Worm (Caenorhabditis elegans) whole organism, L4 larva: ENCODE data around the gene glb-23.

Experiments
- F10B5.3 ChIP-seq: sonication (generic microtip); optimal IDR thresholded peaks from 2 replicates; lab custom pipeline; 2016; ENCODE audit warnings: mild to moderate bottlenecking, missing genetic modification characterization, missing compliant biosample characterization
- F26F4.8 ChIP-seq: fragments of 200-800 bp; sonication (Bioruptor generic); conservative IDR thresholded peaks from 2 replicates; pipeline ENCODE4 v1.3.6; 2022; ENCODE audit warnings: missing genetic modification characterization, missing compliant biosample characterization
- T20F7.1 ChIP-seq: fragments of 200-800 bp; sonication (Bioruptor generic); optimal IDR thresholded peaks from 2 replicates; lab custom pipeline; 2018; ENCODE audit warnings: mild to moderate bottlenecking, missing genetic modification characterization, missing compliant biosample characterization
- Y48G9A.11 ChIP-seq: fragments of 200-800 bp; sonication (Bioruptor generic); IDR thresholded peaks from 2 replicates; pipeline ENCODE4 v1.3.6; 2022; ENCODE audit warnings: missing genetic modification reagents, missing genetic modification characterization, missing compliant biosample characterization
- Y5F2A.4 ChIP-seq: fragments of 200-800 bp; sonication (Bioruptor generic); optimal IDR thresholded peaks from 2 replicates; lab custom pipeline; 2018; ENCODE audit warnings: mild to moderate bottlenecking, missing genetic modification characterization, missing compliant biosample characterization
- aha-1 ChIP-seq: fragments of 150-350 bp; peaks from one replicate; lab custom pipeline; 2014; ENCODE audit warnings: missing biosample characterization, missing genetic modification characterization
- ama-1 ChIP-seq: fragments of 150-350 bp; optimal IDR thresholded peaks from 2 replicates; lab custom pipeline; 2014; ENCODE audit warnings: inconsistent platforms, mixed read lengths
- attf-4 ChIP-seq: sonication (generic microtip); optimal IDR thresholded peaks from 3 replicates; lab custom pipeline; 2017; ENCODE audit warnings: missing biosample characterization, missing genetic modification characterization
- ceh-20 ChIP-seq: fragments of 200-800 bp; sonication (Bioruptor generic); IDR thresholded peaks from 2 replicates; pipeline ENCODE4 v1.3.6; 2022; ENCODE audit warnings: missing genetic modification reagents, missing genetic modification characterization, missing compliant biosample characterization
- ceh-32 ChIP-seq: sonication (generic microtip); optimal IDR thresholded peaks from 2 replicates; lab custom pipeline; 2016; ENCODE audit warnings: mild to moderate bottlenecking, missing genetic modification characterization, missing compliant biosample characterization; ENCODE audit not compliant: poor library complexity
- ceh-82 ChIP-seq: sonication (generic microtip); optimal IDR thresholded peaks from 2 replicates; lab custom pipeline; 2017; ENCODE audit warnings: missing biosample characterization, missing genetic modification characterization
- daf-16 ChIP-seq, 3 experiments: sonication (generic microtip); optimal IDR thresholded peaks; 2 replicates each; lab custom pipeline; 2016 to 2017; ENCODE audit warnings: missing genetic modification characterization in 3 of 3, missing genetic modification reagents in 3 of 3, mild to moderate bottlenecking in 2 of 3, missing compliant biosample characterization in 2 of 3, missing biosample characterization in 1 of 3, moderate library complexity in 1 of 3
- daf-8 ChIP-seq: fragments of 200-800 bp; sonication (Bioruptor generic); IDR thresholded peaks from 2 replicates; pipeline ENCODE4 v1.3.6; 2022; ENCODE audit warnings: missing genetic modification characterization, missing compliant biosample characterization
- dmd-6 ChIP-seq: fragments of 200-800 bp; sonication (Bioruptor generic); IDR thresholded peaks from 2 replicates; pipeline ENCODE4 v1.3.6; 2022; ENCODE audit warnings: missing genetic modification reagents, missing genetic modification characterization, missing compliant biosample characterization
- dve-1 ChIP-seq: sonication (generic microtip); optimal IDR thresholded peaks from 2 replicates; lab custom pipeline; 2017; ENCODE audit warnings: antibody characterized with exemption, mild to moderate bottlenecking, missing genetic modification characterization, missing compliant biosample characterization; ENCODE audit not compliant: insufficient read depth
- fkh-10 ChIP-seq: fragments of 150-350 bp; optimal IDR thresholded peaks from 2 replicates; lab custom pipeline; 2014; ENCODE audit warnings: missing biosample characterization, missing genetic modification reagents, missing genetic modification characterization
- fos-1 ChIP-seq: fragments of 150-350 bp; optimal IDR thresholded peaks from 2 replicates; lab custom pipeline; 2014; ENCODE audit warnings: missing biosample characterization, missing genetic modification characterization
- gei-8 ChIP-seq: fragments of 200-800 bp; sonication (Bioruptor generic); optimal IDR thresholded peaks from 2 replicates; lab custom pipeline; 2018; ENCODE audit warnings: mild to moderate bottlenecking, missing genetic modification characterization, missing compliant biosample characterization
- hif-1 ChIP-seq, 2 experiments: sonication (generic microtip); optimal IDR thresholded peaks; 2 replicates each; lab custom pipeline; 2016 to 2017; ENCODE audit warnings: missing compliant biosample characterization in 2 of 2, missing genetic modification characterization in 2 of 2, missing genetic modification reagents in 2 of 2, missing genotype in 2 of 2, mild to moderate bottlenecking in 1 of 2
- hlh-11 ChIP-seq: fragments of 200-800 bp; sonication (Bioruptor generic); optimal IDR thresholded peaks from 2 replicates; lab custom pipeline; 2018; ENCODE audit warnings: mild to moderate bottlenecking, missing genetic modification characterization, missing compliant biosample characterization
- jun-1 ChIP-seq: fragments of 150-350 bp; optimal IDR thresholded peaks from 2 replicates; lab custom pipeline; 2014; ENCODE audit warnings: missing biosample characterization, missing genetic modification reagents, missing genetic modification characterization
- lim-7 ChIP-seq: fragments of 200-800 bp; sonication (Bioruptor generic); IDR thresholded peaks from 2 replicates; pipeline ENCODE4 v1.3.6; 2022; ENCODE audit warnings: missing genetic modification characterization, missing compliant biosample characterization
- lin-13 ChIP-seq: fragments of 150-350 bp; optimal IDR thresholded peaks from 2 replicates; lab custom pipeline; 2014; ENCODE audit warnings: missing biosample characterization, missing genetic modification reagents, missing genetic modification characterization
- lin-29 ChIP-seq: fragments of 200-800 bp; sonication (Bioruptor generic); IDR thresholded peaks from 2 replicates; pipeline ENCODE4 v1.3.6; 2022; ENCODE audit warnings: missing genetic modification reagents, missing genetic modification characterization, missing compliant biosample characterization
- lin-38 ChIP-seq: fragments of 200-800 bp; sonication (Bioruptor generic); IDR thresholded peaks from 2 replicates; pipeline ENCODE4 v1.3.6; 2022; ENCODE audit warnings: missing genetic modification reagents, missing genetic modification characterization, missing compliant biosample characterization
- lin-39 ChIP-seq: fragments of 150-350 bp; optimal IDR thresholded peaks from 2 replicates; lab custom pipeline; 2014; ENCODE audit warnings: missing biosample characterization, missing genetic modification reagents, missing genetic modification characterization
- lsy-2 ChIP-seq, 2 experiments: fragments of 150-350 bp in 1 of 2; sonication (generic microtip) in 1 of 2; optimal IDR thresholded peaks; 2 replicates each; lab custom pipeline; 2014 to 2017; ENCODE audit warnings: missing biosample characterization in 2 of 2, missing genetic modification characterization in 2 of 2
- madf-9 ChIP-seq: fragments of 200-800 bp; sonication (Bioruptor generic); conservative IDR thresholded peaks from 2 replicates; pipeline ENCODE4 v1.3.6; 2022; ENCODE audit warnings: missing genetic modification reagents, missing genetic modification characterization, missing compliant biosample characterization
- mdl-1 ChIP-seq, 2 experiments: fragments of 150-350 bp in 1 of 2; sonication (generic microtip) in 1 of 2; optimal IDR thresholded peaks; 2 replicates each; lab custom pipeline; 2014 to 2017; ENCODE audit warnings: missing biosample characterization in 2 of 2, missing genetic modification characterization in 2 of 2
- mep-1 ChIP-seq: fragments of 150-350 bp; sonication (generic microtip); optimal IDR thresholded peaks from 3 replicates; lab custom pipeline; 2014; ENCODE audit warnings: missing biosample characterization, missing genetic modification characterization
- mxl-2 ChIP-seq: fragments of 200-800 bp; sonication (Bioruptor generic); conservative IDR thresholded peaks from 2 replicates; pipeline ENCODE4 v1.3.6; 2022; ENCODE audit warnings: missing genetic modification reagents, missing genetic modification characterization, missing compliant biosample characterization
- mxl-3 ChIP-seq: fragments of 200-800 bp; sonication (Bioruptor generic); optimal IDR thresholded peaks from 2 replicates; lab custom pipeline; 2018; ENCODE audit warnings: mild to moderate bottlenecking, missing genetic modification characterization, missing compliant biosample characterization
- nhr-10 ChIP-seq: fragments of 150-350 bp; optimal IDR thresholded peaks from 2 replicates; lab custom pipeline; 2014; ENCODE audit warnings: missing biosample characterization, missing genetic modification characterization
- nhr-11 ChIP-seq: fragments of 150-350 bp; optimal IDR thresholded peaks from 2 replicates; lab custom pipeline; 2014; ENCODE audit warnings: missing biosample characterization, missing genetic modification characterization
- nhr-111 ChIP-seq: fragments of 200-800 bp; sonication (Bioruptor generic); optimal IDR thresholded peaks from 2 replicates; lab custom pipeline; 2018; ENCODE audit warnings: mild to moderate bottlenecking, missing genetic modification characterization, missing compliant biosample characterization
- nhr-41 ChIP-seq: fragments of 200-800 bp; sonication (Bioruptor generic); IDR thresholded peaks from 2 replicates; pipeline ENCODE4 v1.3.6; 2022; ENCODE audit warnings: missing genetic modification reagents, missing genetic modification characterization, missing compliant biosample characterization
- nhr-42 ChIP-seq: fragments of 200-800 bp; sonication (Bioruptor generic); IDR thresholded peaks from 2 replicates; pipeline ENCODE4 v1.3.6; 2022; ENCODE audit warnings: missing genetic modification characterization, missing compliant biosample characterization
- nhr-6 ChIP-seq: fragments of 150-350 bp; optimal IDR thresholded peaks from 2 replicates; lab custom pipeline; 2014; ENCODE audit warnings: missing biosample characterization, missing genetic modification characterization
- nhr-77 ChIP-seq: fragments of 150-350 bp; optimal IDR thresholded peaks from 2 replicates; lab custom pipeline; 2014; ENCODE audit warnings: missing biosample characterization, missing genetic modification characterization
- pha-4 ChIP-seq, 2 experiments: fragments of 150-350 bp in 1 of 2; fragments of 200-800 bp in 1 of 2; sonication (Bioruptor generic) in 1 of 2; IDR thresholded peaks in 1 of 2; optimal IDR thresholded peaks in 1 of 2; 2 replicates each; pipeline versions ENCODE4 v1.3.6 to Lab custom; 2014 to 2022; ENCODE audit warnings: missing genetic modification characterization in 2 of 2, missing genetic modification reagents in 2 of 2, missing biosample characterization in 1 of 2, missing compliant biosample characterization in 1 of 2
- php-3 ChIP-seq: fragments of 200-800 bp; sonication (Bioruptor generic); IDR thresholded peaks from 2 replicates; pipeline ENCODE4 v1.3.6; 2022; ENCODE audit warnings: missing genetic modification reagents, missing genetic modification characterization, missing compliant biosample characterization
- saeg-2 ChIP-seq: fragments of 200-800 bp; sonication (Bioruptor generic); IDR thresholded peaks from 2 replicates; pipeline ENCODE4 v1.3.6; 2022; ENCODE audit warnings: missing genetic modification reagents, missing genetic modification characterization, missing compliant biosample characterization
- spr-3 ChIP-seq: fragments of 200-800 bp; sonication (Bioruptor generic); optimal IDR thresholded peaks from 2 replicates; lab custom pipeline; 2018; ENCODE audit warnings: mild to moderate bottlenecking, missing genetic modification characterization, missing compliant biosample characterization
- tra-1 ChIP-seq: fragments of 200-800 bp; sonication (Bioruptor generic); IDR thresholded peaks from 2 replicates; pipeline ENCODE4 v1.3.6; 2022; ENCODE audit warnings: missing genetic modification reagents, missing genetic modification characterization, missing compliant biosample characterization
- unc-39 ChIP-seq: sonication (generic microtip); optimal IDR thresholded peaks from 2 replicates; lab custom pipeline; 2017; ENCODE audit warnings: missing biosample characterization, missing genetic modification characterization
- unc-62 ChIP-seq, 3 experiments: fragments of 150-350 bp in 1 of 3; sonication (generic microtip); optimal IDR thresholded peaks in 2 of 3; peaks in 1 of 3; 1 replicate in 1 of 3; 2 replicates in 2 of 3; lab custom pipeline; 2014 to 2017; ENCODE audit warnings: missing biosample characterization in 3 of 3, missing genetic modification characterization in 3 of 3, missing genetic modification reagents in 3 of 3, missing genotype in 1 of 3
- zfp-2 ChIP-seq: sonication (generic microtip); optimal IDR thresholded peaks from 2 replicates; lab custom pipeline; 2016; ENCODE audit warnings: mild to moderate bottlenecking, missing genetic modification characterization, missing compliant biosample characterization
- ztf-11 ChIP-seq: fragments of 150-350 bp; optimal IDR thresholded peaks from 2 replicates; lab custom pipeline; 2014; ENCODE audit warnings: missing biosample characterization, missing genetic modification characterization

The glb-23 gene

DNA sequence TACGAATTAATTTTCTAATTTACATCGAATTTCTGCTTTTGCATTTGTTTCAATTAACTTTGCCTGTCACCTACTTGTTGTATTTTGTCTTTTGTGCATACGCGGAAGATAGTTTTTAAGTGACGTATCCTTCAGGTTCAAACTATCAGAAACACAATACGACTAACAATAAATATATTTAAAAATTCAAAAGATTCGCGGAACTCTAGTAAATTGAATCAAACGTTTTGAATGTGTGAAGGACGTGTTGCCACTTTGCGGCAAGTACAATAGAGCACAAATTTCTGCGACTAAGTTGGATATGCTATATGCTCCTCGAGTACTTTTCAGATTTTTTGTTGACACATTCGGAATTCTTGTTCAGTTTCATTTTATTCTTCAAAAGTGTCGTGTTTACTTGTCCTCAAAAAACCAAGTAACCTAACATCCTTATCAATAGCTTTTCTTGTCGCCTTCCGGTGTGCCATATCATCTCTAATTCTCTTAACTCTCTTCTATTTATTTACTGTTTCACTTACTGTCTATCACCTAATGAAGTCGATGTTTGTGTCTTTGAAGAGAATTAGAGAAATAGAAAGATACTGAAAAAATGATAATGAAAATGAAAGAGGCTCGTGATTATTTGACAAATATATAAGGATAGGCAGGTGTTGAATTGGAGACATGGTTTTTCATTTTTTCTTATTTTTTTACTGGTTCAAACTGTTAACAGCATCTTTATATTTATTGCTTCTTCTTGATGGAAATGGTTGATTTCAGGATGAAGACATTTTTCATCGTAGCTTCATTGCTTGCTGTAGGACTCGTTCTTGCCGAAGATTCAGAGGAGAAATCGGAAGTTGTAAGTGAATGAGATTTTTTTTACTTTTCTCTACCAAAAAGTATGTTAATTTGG, 30.5 kb downstream of the glb-23 start, which contains the start of gene srlf-7:
srlf-7 (plus strand) TSS at position 760 of the 895 bp plus-strand sequence.
- TF ChIP-seq lsy-2 (tag; optimal IDR thresholded peaks at IDR 0.05; lab: Kevin White, UChicago) (peak in 1 of 2 experiments; percentile 48), ceh-82 (tag; lab: Kevin White, UChicago) (no peak), spr-3 (GFP tag; lab: Kevin White, UChicago) (no peak), ama-1 (lab: Kevin White, UChicago) (peak; percentile 38), mdl-1 (tag; optimal IDR thresholded peaks at IDR 0.05; lab: Kevin White, UChicago) (peak; percentile 0 to 87), dmd-6 (GFP tag; lab: Robert Waterston, UW) (peak; percentile 98), attf-4 (tag; lab: Kevin White, UChicago) (no peak), fos-1 (peak; percentile 52), lin-13 (GFP tag; lab: Kevin White, UChicago) (no peak), lin-29 (no peak), saeg-2 (GFP tag; lab: Robert Waterston, UW) (no peak), mxl-3 (GFP tag; lab: Kevin White, UChicago) (no peak), nhr-77 (peak; percentile 95), ceh-20 (0 out of 2 replicates have a peak, but pooled peaks have one; percentile 19), pha-4 (GFP tag; IDR thresholded peaks at IDR 0.05; lab: Robert Waterston, UW) (peak; percentile 56; the same call in 1 of the 2 replicates), pha-4 (tag; optimal IDR thresholded peaks at IDR 0.05; lab: Kevin White, UChicago) (no peak), lin-39 (tag; lab: Kevin White, UChicago) (no peak), unc-62 (GFP tag; optimal IDR thresholded peaks at IDR 0.05 in 1 of 2; lab: Kevin White, UChicago) (peak; percentile 29 to 47), unc-62 (tag; optimal IDR thresholded peaks at IDR 0.05; lab: Kevin White, UChicago) (no peak), T20F7.1 (peak; percentile 75), Y5F2A.4 (GFP tag; lab: Kevin White, UChicago) (no peak), ceh-32 (no peak), mxl-2 (GFP tag; lab: Robert Waterston, UW) (no peak), zfp-2 (tag; lab: Kevin White, UChicago) (no peak), dve-1 (tag; lab: Kevin White, UChicago) (peak; percentile 98), Y48G9A.11 (GFP tag; lab: Robert Waterston, UW) (no peak), aha-1 (peak; percentile 96), F10B5.3 (tag; lab: Kevin White, UChicago) (no peak), lin-38 (GFP tag; lab: Robert Waterston, UW) (no peak; the same call in 1 of the 2 replicates), ztf-11 (tag; lab: Kevin White, UChicago) (no peak), mep-1 (tag; lab: Kevin White, UChicago) (peak; percentile 70), gei-8 (GFP tag; lab: Kevin White, UChicago) (no peak), hif-1 (tag; optimal IDR thresholded peaks at IDR 0.05; lab: Kevin White, UChicago) (no peak), daf-16 (GFP tag; optimal IDR thresholded peaks at IDR 0.05; lab: Kevin White, UChicago) (peak in 1 of 2 experiments; percentile 87), daf-16 (tag; optimal IDR thresholded peaks at IDR 0.05; lab: Kevin White, UChicago) (peak; percentile 100), nhr-10 (peak; percentile 87), nhr-11 (peak; percentile 32), fkh-10 (GFP tag; lab: Kevin White, UChicago) (peak; percentile 41), tra-1 (peak; percentile 78), lim-7 (GFP tag; lab: Robert Waterston, UW) (no peak), daf-8 (GFP tag; lab: Robert Waterston, UW) (no peak), F26F4.8 (no peak), jun-1 (tag; lab: Kevin White, UChicago) (peak; percentile 62), php-3 (peak; percentile 92), madf-9 (GFP tag; lab: Robert Waterston, UW) (no peak), unc-39 (tag; lab: Kevin White, UChicago) (no peak), nhr-41 (GFP tag; lab: Robert Waterston, UW) (peak; percentile 68; the same call in 1 of the 2 replicates), nhr-111 (no peak), nhr-42 (no peak), nhr-6 (tag; lab: Kevin White, UChicago) (peak; percentile 12), hlh-11 (tag; lab: Kevin White, UChicago) (peak; percentile 95)
